Worm (Caenorhabditis elegans) whole organism, late embryonic: ENCODE data around the gene dpy-13.

ENCODE experiments used
- ahr-1 ChIP-seq: sonication (generic microtip); optimal IDR thresholded peaks from 2 replicates; lab custom pipeline; 2016; ENCODE audit warnings: missing genetic modification characterization, missing compliant biosample characterization
- ama-1 ChIP-seq: fragments of 150-350 bp; optimal IDR thresholded peaks from 2 replicates; lab custom pipeline; 2014
- dmd-4 ChIP-seq: sonication (generic microtip); optimal IDR thresholded peaks from 2 replicates; lab custom pipeline; 2016; ENCODE audit warnings: borderline replicate concordance, missing genetic modification characterization, missing compliant biosample characterization
- nhr-11 ChIP-seq: fragments of 150-350 bp; optimal IDR thresholded peaks from 2 replicates; lab custom pipeline; 2014; ENCODE audit warnings: missing biosample characterization, missing genetic modification characterization
- npax-4 ChIP-seq: sonication (generic microtip); optimal IDR thresholded peaks from 2 replicates; lab custom pipeline; 2016; ENCODE audit warnings: missing genetic modification characterization, missing compliant biosample characterization
- pha-4 ChIP-seq: fragments of 150-350 bp; optimal IDR thresholded peaks from 2 replicates; lab custom pipeline; 2018; ENCODE audit warnings: missing biosample characterization, missing genetic modification reagents, missing genetic modification characterization
- pqm-1 ChIP-seq: sonication (generic microtip); optimal IDR thresholded peaks from 2 replicates; lab custom pipeline; 2016; ENCODE audit warnings: missing genetic modification characterization, missing compliant biosample characterization
- rnt-1 ChIP-seq: sonication (generic microtip); optimal IDR thresholded peaks from 2 replicates; lab custom pipeline; 2016; ENCODE audit warnings: missing genetic modification characterization, missing compliant biosample characterization

DNA sequence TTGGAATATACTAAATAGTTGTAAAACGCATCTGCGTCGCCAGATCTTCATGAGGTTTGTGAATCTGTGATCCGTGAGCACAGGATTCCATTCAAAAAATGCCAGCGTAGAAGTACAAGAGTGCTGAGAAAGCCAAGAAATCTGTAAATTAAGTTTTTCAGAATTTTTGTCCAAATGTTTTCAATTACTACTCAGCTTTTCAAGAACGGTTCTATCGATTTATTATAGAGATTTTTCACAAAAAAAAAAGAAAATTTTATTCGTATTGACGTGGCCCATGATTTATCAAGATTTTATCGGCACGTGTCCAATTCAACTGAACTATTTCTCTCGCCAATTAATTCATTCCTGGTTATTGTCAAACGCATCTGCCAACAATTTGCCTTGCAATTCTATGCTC, 33.9 kb downstream of the dpy-13 start, which contains the start of gene F36A4.3:
- TF ChIP-seq ama-1 (lab: Kevin White, UChicago) (no peak), ahr-1 (tag; lab: Kevin White, UChicago) (no peak), pha-4 (tag; lab: Kevin White, UChicago) (no peak), nhr-11 (tag; lab: Kevin White, UChicago) (no peak), pqm-1 (tag; lab: Kevin White, UChicago) (no peak), npax-4 (no peak), dmd-4 (tag; lab: Kevin White, UChicago) (no peak), rnt-1 (tag; lab: Kevin White, UChicago) (no peak)
